Worm (Caenorhabditis elegans) whole organism, midembryonic: ENCODE data around the gene nlp-61.

Source experiments
- T22C8.4 ChIP-seq: fragments of 200-800 bp; sonication (Bioruptor generic); IDR thresholded peaks from 2 replicates; pipeline ENCODE4 v1.3.6; 2022; ENCODE audit warnings: missing genetic modification characterization, missing compliant biosample characterization
- cog-1 ChIP-seq: sonication (generic microtip); optimal IDR thresholded peaks from 2 replicates; lab custom pipeline; 2016; ENCODE audit warnings: missing genetic modification characterization, missing compliant biosample characterization
- flt-1 ChIP-seq: fragments of 200-800 bp; sonication (Bioruptor generic); IDR thresholded peaks from 2 replicates; pipeline ENCODE4 v1.3.6; 2022; ENCODE audit warnings: missing genetic modification characterization, missing compliant biosample characterization
- klf-2 ChIP-seq: fragments of 200-800 bp; sonication (Bioruptor generic); conservative IDR thresholded peaks from 2 replicates; pipeline ENCODE4 v1.3.6; 2022; ENCODE audit warnings: missing genetic modification reagents, missing genetic modification characterization, missing compliant biosample characterization
- med-1 ChIP-seq: sonication (generic microtip); optimal IDR thresholded peaks from 2 replicates; lab custom pipeline; 2017; ENCODE audit warnings: missing genetic modification characterization, mild to moderate bottlenecking, missing compliant biosample characterization, antibody characterized with exemption, missing genetic modification reagents; ENCODE audit not compliant: insufficient read depth
- ref-1 ChIP-seq: fragments of 200-800 bp; sonication (Bioruptor generic); conservative IDR thresholded peaks from 2 replicates; pipeline ENCODE4 v1.3.6; 2022; ENCODE audit warnings: missing genetic modification reagents, missing genetic modification characterization, missing compliant biosample characterization
- tab-1 ChIP-seq: fragments of 200-800 bp; sonication (Bioruptor generic); IDR thresholded peaks from 2 replicates; pipeline ENCODE4 v1.3.6; 2022; ENCODE audit warnings: missing genetic modification characterization, missing compliant biosample characterization
- ztf-23 ChIP-seq: fragments of 200-800 bp; sonication (Bioruptor generic); IDR thresholded peaks from 2 replicates; pipeline ENCODE4 v1.3.6; 2022; ENCODE audit warnings: missing genetic modification reagents, missing genetic modification characterization, missing compliant biosample characterization
- ztf-29 ChIP-seq: fragments of 200-800 bp; sonication (Bioruptor generic); IDR thresholded peaks from 2 replicates; pipeline ENCODE4 v1.3.6; 2022; ENCODE audit warnings: missing genetic modification reagents, missing genetic modification characterization, missing compliant biosample characterization

- TF ChIP-seq cog-1 (tag; lab: Kevin White, UChicago) = no peak
- TF ChIP-seq klf-2 (GFP tag; lab: Robert Waterston, UW) = no peak
- no peak for TF ChIP-seq ztf-23 (GFP tag; lab: Robert Waterston, UW)
- no peak for TF ChIP-seq ztf-29
- no peak for TF ChIP-seq med-1 (GFP tag; lab: Kevin White, UChicago)
- TF ChIP-seq tab-1 (GFP tag; lab: Robert Waterston, UW) = no peak
- no peak for TF ChIP-seq flt-1 (GFP tag; lab: Robert Waterston, UW)
- no peak for TF ChIP-seq T22C8.4 (GFP tag; lab: Robert Waterston, UW)
- TF ChIP-seq ref-1 (GFP tag; lab: Robert Waterston, UW) = no peak
These were observed 45.2 kb upstream of the nlp-61 start for ce11 chrX:7582223-7582622.
